Worm (Caenorhabditis elegans) whole organism, L4 larva: ENCODE measurements around the gene F22B5.4.

ENCODE experiments used
- T26A8.4 ChIP-seq: fragments of 200-800 bp; sonication (Bioruptor generic); IDR thresholded peaks from 2 replicates; pipeline ENCODE4 v1.3.6; 2022; ENCODE audit warnings: missing genetic modification characterization, missing compliant biosample characterization
- Y105C5A.15 ChIP-seq: fragments of 200-800 bp; sonication (Bioruptor generic); IDR thresholded peaks from 2 replicates; pipeline ENCODE4 v1.3.6; 2022; ENCODE audit warnings: missing genetic modification characterization, missing compliant biosample characterization
- Y5F2A.4 ChIP-seq: fragments of 200-800 bp; sonication (Bioruptor generic); optimal IDR thresholded peaks from 2 replicates; lab custom pipeline; 2018; ENCODE audit warnings: mild to moderate bottlenecking, missing genetic modification characterization, missing compliant biosample characterization
- aha-1 ChIP-seq: fragments of 150-350 bp; peaks from one replicate; lab custom pipeline; 2014; ENCODE audit warnings: missing biosample characterization, missing genetic modification characterization
- attf-4 ChIP-seq: sonication (generic microtip); optimal IDR thresholded peaks from 3 replicates; lab custom pipeline; 2017; ENCODE audit warnings: missing biosample characterization, missing genetic modification characterization
- ceh-28 ChIP-seq: fragments of 150-350 bp; optimal IDR thresholded peaks from 2 replicates; lab custom pipeline; 2014; ENCODE audit warnings: missing biosample characterization, missing genetic modification reagents, missing genetic modification characterization
- ceh-44 ChIP-seq: fragments of 200-800 bp; sonication (Bioruptor generic); IDR thresholded peaks from 2 replicates; pipeline ENCODE4 v1.3.6; 2022; ENCODE audit warnings: missing genetic modification reagents, missing genetic modification characterization, missing compliant biosample characterization
- ces-1 ChIP-seq: fragments of 150-350 bp; sonication (generic microtip); optimal IDR thresholded peaks from 4 replicates; lab custom pipeline; 2014; ENCODE audit warnings: missing biosample characterization, missing genetic modification reagents, missing genetic modification characterization
- cey-2 ChIP-seq: sonication (generic microtip); optimal IDR thresholded peaks from 3 replicates; lab custom pipeline; 2017; ENCODE audit warnings: missing genetic modification characterization, mild to moderate bottlenecking, missing compliant biosample characterization, antibody characterized with exemption, borderline replicate concordance; ENCODE audit not compliant: insufficient read depth
- daf-16 ChIP-seq, 3 experiments: sonication (generic microtip); optimal IDR thresholded peaks; 2 replicates each; lab custom pipeline; 2016 to 2017; ENCODE audit warnings: missing genetic modification characterization in 3 of 3, missing genetic modification reagents in 3 of 3, mild to moderate bottlenecking in 2 of 3, missing compliant biosample characterization in 2 of 3, missing biosample characterization in 1 of 3, moderate library complexity in 1 of 3
- dmd-6 ChIP-seq: fragments of 200-800 bp; sonication (Bioruptor generic); IDR thresholded peaks from 2 replicates; pipeline ENCODE4 v1.3.6; 2022; ENCODE audit warnings: missing genetic modification reagents, missing genetic modification characterization, missing compliant biosample characterization
- dve-1 ChIP-seq: sonication (generic microtip); optimal IDR thresholded peaks from 2 replicates; lab custom pipeline; 2017; ENCODE audit warnings: antibody characterized with exemption, mild to moderate bottlenecking, missing genetic modification characterization, missing compliant biosample characterization; ENCODE audit not compliant: insufficient read depth
- hif-1 ChIP-seq, 2 experiments: sonication (generic microtip); optimal IDR thresholded peaks; 2 replicates each; lab custom pipeline; 2016 to 2017; ENCODE audit warnings: missing compliant biosample characterization in 2 of 2, missing genetic modification characterization in 2 of 2, missing genetic modification reagents in 2 of 2, missing genotype in 2 of 2, mild to moderate bottlenecking in 1 of 2
- hlh-11 ChIP-seq: fragments of 200-800 bp; sonication (Bioruptor generic); optimal IDR thresholded peaks from 2 replicates; lab custom pipeline; 2018; ENCODE audit warnings: mild to moderate bottlenecking, missing genetic modification characterization, missing compliant biosample characterization
- hlh-30 ChIP-seq: sonication (generic microtip); optimal IDR thresholded peaks from 2 replicates; lab custom pipeline; 2017; ENCODE audit warnings: antibody characterized with exemption, mild to moderate bottlenecking, missing genetic modification characterization, missing compliant biosample characterization; ENCODE audit not compliant: insufficient read depth
- hmg-1.1 ChIP-seq: fragments of 200-800 bp; sonication (Bioruptor generic); IDR thresholded peaks from 2 replicates; pipeline ENCODE4 v1.3.6; 2022; ENCODE audit warnings: missing genetic modification reagents, missing genetic modification characterization, missing compliant biosample characterization
- lin-13 ChIP-seq: fragments of 150-350 bp; optimal IDR thresholded peaks from 2 replicates; lab custom pipeline; 2014; ENCODE audit warnings: missing biosample characterization, missing genetic modification reagents, missing genetic modification characterization
- lsy-2 ChIP-seq, 2 experiments: fragments of 150-350 bp in 1 of 2; sonication (generic microtip) in 1 of 2; optimal IDR thresholded peaks; 2 replicates each; lab custom pipeline; 2014 to 2017; ENCODE audit warnings: missing biosample characterization in 2 of 2, missing genetic modification characterization in 2 of 2
- madf-5 ChIP-seq, 2 experiments: fragments of 200-800 bp; sonication (Bioruptor generic); IDR thresholded peaks; 2 replicates each; pipeline ENCODE4 v1.3.6; 2022; ENCODE audit warnings: missing compliant biosample characterization in 2 of 2, missing genetic modification characterization in 2 of 2
- mdl-1 ChIP-seq, 2 experiments: fragments of 150-350 bp in 1 of 2; sonication (generic microtip) in 1 of 2; optimal IDR thresholded peaks; 2 replicates each; lab custom pipeline; 2014 to 2017; ENCODE audit warnings: missing biosample characterization in 2 of 2, missing genetic modification characterization in 2 of 2
- mdt-29 ChIP-seq: fragments of 200-800 bp; sonication (Bioruptor generic); IDR thresholded peaks from 2 replicates; pipeline ENCODE4 v1.3.6; 2022; ENCODE audit warnings: missing genetic modification reagents, missing genetic modification characterization, missing compliant biosample characterization
- mep-1 ChIP-seq: fragments of 150-350 bp; sonication (generic microtip); optimal IDR thresholded peaks from 3 replicates; lab custom pipeline; 2014; ENCODE audit warnings: missing biosample characterization, missing genetic modification characterization
- mes-2 ChIP-seq: sonication (generic microtip); optimal IDR thresholded peaks from 2 replicates; lab custom pipeline; 2016; ENCODE audit warnings: missing genotype, mild to moderate bottlenecking, missing genetic modification characterization, missing compliant biosample characterization; ENCODE audit not compliant: poor library complexity, severe bottlenecking
- mxl-3 ChIP-seq: fragments of 200-800 bp; sonication (Bioruptor generic); optimal IDR thresholded peaks from 2 replicates; lab custom pipeline; 2018; ENCODE audit warnings: mild to moderate bottlenecking, missing genetic modification characterization, missing compliant biosample characterization
- nhr-10 ChIP-seq: fragments of 150-350 bp; optimal IDR thresholded peaks from 2 replicates; lab custom pipeline; 2014; ENCODE audit warnings: missing biosample characterization, missing genetic modification characterization
- nhr-102 ChIP-seq: sonication (generic microtip); optimal IDR thresholded peaks from 2 replicates; lab custom pipeline; 2016; ENCODE audit warnings: mild to moderate bottlenecking, missing genetic modification characterization, moderate library complexity, missing compliant biosample characterization
- nhr-25 ChIP-seq: sonication (generic microtip); optimal IDR thresholded peaks from 2 replicates; lab custom pipeline; 2017; ENCODE audit warnings: missing genetic modification characterization, mild to moderate bottlenecking, missing compliant biosample characterization, antibody characterized with exemption, moderate library complexity, borderline replicate concordance; ENCODE audit not compliant: insufficient read depth
- nhr-28 ChIP-seq: fragments of 150-350 bp; optimal IDR thresholded peaks from 2 replicates; lab custom pipeline; 2014; ENCODE audit warnings: missing biosample characterization, missing genetic modification characterization
- nhr-48 ChIP-seq: sonication (generic microtip); optimal IDR thresholded peaks from 2 replicates; lab custom pipeline; 2016; ENCODE audit warnings: mild to moderate bottlenecking, missing genetic modification characterization, missing compliant biosample characterization
- nhr-77 ChIP-seq: fragments of 150-350 bp; optimal IDR thresholded peaks from 2 replicates; lab custom pipeline; 2014; ENCODE audit warnings: missing biosample characterization, missing genetic modification characterization
- pha-4 ChIP-seq, 2 experiments: fragments of 150-350 bp in 1 of 2; fragments of 200-800 bp in 1 of 2; sonication (Bioruptor generic) in 1 of 2; IDR thresholded peaks in 1 of 2; optimal IDR thresholded peaks in 1 of 2; 2 replicates each; pipeline versions ENCODE4 v1.3.6 to Lab custom; 2014 to 2022; ENCODE audit warnings: missing genetic modification characterization in 2 of 2, missing genetic modification reagents in 2 of 2, missing biosample characterization in 1 of 2, missing compliant biosample characterization in 1 of 2
- php-3 ChIP-seq: fragments of 200-800 bp; sonication (Bioruptor generic); IDR thresholded peaks from 2 replicates; pipeline ENCODE4 v1.3.6; 2022; ENCODE audit warnings: missing genetic modification reagents, missing genetic modification characterization, missing compliant biosample characterization
- pqm-1 ChIP-seq: sonication (generic microtip); optimal IDR thresholded peaks from 2 replicates; lab custom pipeline; 2017; ENCODE audit warnings: missing biosample characterization, missing genetic modification characterization
- set-16 ChIP-seq: fragments of 200-800 bp; sonication (Bioruptor generic); IDR thresholded peaks from 2 replicates; pipeline ENCODE4 v1.3.6; 2022; ENCODE audit warnings: missing genetic modification reagents, missing genetic modification characterization, missing compliant biosample characterization
- snpc-1.2 ChIP-seq: fragments of 200-800 bp; sonication (Bioruptor generic); IDR thresholded peaks from 2 replicates; pipeline ENCODE4 v1.3.6; 2022; ENCODE audit warnings: missing genetic modification reagents, missing genetic modification characterization, missing compliant biosample characterization
- snpc-4 ChIP-seq: fragments of 150-350 bp; optimal IDR thresholded peaks from 2 replicates; lab custom pipeline; 2014; ENCODE audit warnings: missing biosample characterization, missing genetic modification characterization
- spr-3 ChIP-seq: fragments of 200-800 bp; sonication (Bioruptor generic); optimal IDR thresholded peaks from 2 replicates; lab custom pipeline; 2018; ENCODE audit warnings: mild to moderate bottlenecking, missing genetic modification characterization, missing compliant biosample characterization
- unc-39 ChIP-seq: sonication (generic microtip); optimal IDR thresholded peaks from 2 replicates; lab custom pipeline; 2017; ENCODE audit warnings: missing biosample characterization, missing genetic modification characterization
- unc-62 ChIP-seq, 3 experiments: fragments of 150-350 bp in 1 of 3; sonication (generic microtip); optimal IDR thresholded peaks in 2 of 3; peaks in 1 of 3; 1 replicate in 1 of 3; 2 replicates in 2 of 3; lab custom pipeline; 2014 to 2017; ENCODE audit warnings: missing biosample characterization in 3 of 3, missing genetic modification characterization in 3 of 3, missing genetic modification reagents in 3 of 3, missing genotype in 1 of 3
- ztf-7 ChIP-seq: fragments of 150-350 bp; optimal IDR thresholded peaks from 2 replicates; lab custom pipeline; 2014; ENCODE audit warnings: missing biosample characterization, missing genetic modification characterization

Gene F22B5.4

ce11 chrII:8483124-8483792 is 33.7 kb downstream of the F22B5.4 start (continued):
- TF ChIP-seq unc-62 (GFP tag; optimal IDR thresholded peaks at IDR 0.05 in 1 of 2; lab: Kevin White, UChicago) (no peak), unc-62 (tag; optimal IDR thresholded peaks at IDR 0.05; lab: Kevin White, UChicago) (no peak), ceh-44 (no peak), nhr-77 (peak; percentile 37), attf-4 (tag; lab: Kevin White, UChicago) (no peak), ces-1 (GFP tag; lab: Kevin White, UChicago) (no peak), pqm-1 (tag; lab: Kevin White, UChicago) (peak; percentile 42), dve-1 (tag; lab: Kevin White, UChicago) (peak; percentile 9), php-3 (no peak), Y5F2A.4 (GFP tag; lab: Kevin White, UChicago) (no peak), daf-16 (GFP tag; optimal IDR thresholded peaks at IDR 0.05; lab: Kevin White, UChicago) (no peak), daf-16 (tag; optimal IDR thresholded peaks at IDR 0.05; lab: Kevin White, UChicago) (peak; percentile 22), aha-1 (tag; lab: Kevin White, UChicago) (peak; percentile 90), snpc-1.2 (GFP tag; lab: Robert Waterston, UW) (0 out of 2 replicates have a peak, but pooled peaks have one; percentile 34), Y105C5A.15 (GFP tag; lab: Robert Waterston, UW) (no peak)
- TF ChIP-seq, all 104 proteins: peak for 16

ce11 chrII:8483793-8484186 is 34.3 kb downstream of the F22B5.4 start, which contains the start of gene taap-1:
Gene taap-1 (minus strand): TSS chrII:8483871.
- no peak for TF ChIP-seq spr-3 (GFP tag; lab: Kevin White, UChicago)
- TF ChIP-seq hlh-30 (tag; lab: Kevin White, UChicago): peak; percentile 10
- TF ChIP-seq dve-1 (tag; lab: Kevin White, UChicago): no peak
- TF ChIP-seq hif-1 (tag; optimal IDR thresholded peaks at IDR 0.05; lab: Kevin White, UChicago): peak; percentile 94 to 100
- no peak for TF ChIP-seq T26A8.4 (GFP tag; lab: Robert Waterston, UW)
- TF ChIP-seq aha-1 (tag; lab: Kevin White, UChicago): peak; percentile 100
- no peak for TF ChIP-seq hmg-1.1 (GFP tag; lab: Robert Waterston, UW)
- peak; percentile 80 for TF ChIP-seq dmd-6 (GFP tag; lab: Robert Waterston, UW)
- TF ChIP-seq mdl-1 (tag; optimal IDR thresholded peaks at IDR 0.05; lab: Kevin White, UChicago): peak in 1 of 2 experiments; percentile 44
- TF ChIP-seq nhr-28 (tag; lab: Kevin White, UChicago): peak; percentile 4
- TF ChIP-seq nhr-48 (tag; lab: Kevin White, UChicago): peak; percentile 51
- TF ChIP-seq mep-1 (tag; lab: Kevin White, UChicago): peak; percentile 29
- TF ChIP-seq hlh-11: peak; percentile 39
- TF ChIP-seq mes-2 (tag; lab: Kevin White, UChicago): peak; percentile 15
- TF ChIP-seq, all 104 proteins: peak for 10

ce11 chrII:8484546-8484945 is 35.0 kb downstream of the F22B5.4 start:
- TF ChIP-seq lsy-2 (tag; optimal IDR thresholded peaks at IDR 0.05; lab: Kevin White, UChicago): peak in 1 of 2 experiments; percentile 51
- peak; percentile 18 for TF ChIP-seq nhr-102
- TF ChIP-seq dmd-6 (GFP tag; lab: Robert Waterston, UW): peak; percentile 85
- peak; percentile 87 for TF ChIP-seq hlh-11
- TF ChIP-seq nhr-48 (tag; lab: Kevin White, UChicago): peak; percentile 73
- no peak for TF ChIP-seq set-16 (GFP tag; lab: Robert Waterston, UW)
- TF ChIP-seq lin-13 (GFP tag; lab: Kevin White, UChicago): peak; percentile 41
- no peak for TF ChIP-seq Y5F2A.4 (GFP tag; lab: Kevin White, UChicago)
- no peak for TF ChIP-seq nhr-10 (tag; lab: Kevin White, UChicago)
- TF ChIP-seq aha-1 (tag; lab: Kevin White, UChicago): peak; percentile 80
- TF ChIP-seq hlh-30 (tag; lab: Kevin White, UChicago): peak; percentile 54
- peak; percentile 73 for TF ChIP-seq nhr-77
- peak; percentile 94 for TF ChIP-seq dve-1 (tag; lab: Kevin White, UChicago)
- TF ChIP-seq mes-2 (tag; lab: Kevin White, UChicago): peak; percentile 30
- no peak for TF ChIP-seq cey-2 (tag; lab: Kevin White, UChicago)
- no peak for TF ChIP-seq mdt-29
- TF ChIP-seq nhr-25 (tag; lab: Kevin White, UChicago): peak; percentile 16
- no peak for TF ChIP-seq ztf-7 (tag; lab: Kevin White, UChicago)
- 0 out of 2 replicates have a peak, but pooled peaks have one; percentile 42 for TF ChIP-seq pha-4 (GFP tag; IDR thresholded peaks at IDR 0.05; lab: Robert Waterston, UW)
- no peak for TF ChIP-seq pha-4 (tag; optimal IDR thresholded peaks at IDR 0.05; lab: Kevin White, UChicago)
- no peak for TF ChIP-seq snpc-4
- TF ChIP-seq ceh-28 (tag; lab: Kevin White, UChicago): no peak
- peak; percentile 19 for TF ChIP-seq mxl-3 (GFP tag; lab: Kevin White, UChicago)
- TF ChIP-seq unc-39: no peak
- peak in 1 of 2 experiments; percentile 77 for TF ChIP-seq daf-16 (GFP tag; optimal IDR thresholded peaks at IDR 0.05; lab: Kevin White, UChicago)
- TF ChIP-seq daf-16 (tag; optimal IDR thresholded peaks at IDR 0.05; lab: Kevin White, UChicago): peak; percentile 98
- no peak for TF ChIP-seq madf-5 (GFP tag; IDR thresholded peaks at IDR 0.05; lab: Robert Waterston, UW)
- peak; percentile 58 for TF ChIP-seq mep-1 (tag; lab: Kevin White, UChicago)
- peak in 1 of 2 experiments; percentile 86 for TF ChIP-seq hif-1 (tag; optimal IDR thresholded peaks at IDR 0.05; lab: Kevin White, UChicago)
